Worm (Caenorhabditis elegans) whole organism, late embryonic: ENCODE results near the gene lec-10.

Experiments
- C08G9.2 ChIP-seq: sonication (generic microtip); optimal IDR thresholded peaks from 2 replicates; lab custom pipeline; 2016; ENCODE audit warnings: mild to moderate bottlenecking, missing genetic modification characterization, moderate library complexity, missing compliant biosample characterization
- T23F11.4 ChIP-seq: fragments of 200-800 bp; sonication (Bioruptor generic); optimal IDR thresholded peaks from 2 replicates; lab custom pipeline; 2018; ENCODE audit warnings: mild to moderate bottlenecking, missing genetic modification characterization, missing compliant biosample characterization
- ahr-1 ChIP-seq: sonication (generic microtip); optimal IDR thresholded peaks from 2 replicates; lab custom pipeline; 2016; ENCODE audit warnings: missing genetic modification characterization, missing compliant biosample characterization
- ama-1 ChIP-seq: fragments of 150-350 bp; optimal IDR thresholded peaks from 2 replicates; lab custom pipeline; 2014
- ceh-19 ChIP-seq: fragments of 200-800 bp; sonication (Bioruptor generic); optimal IDR thresholded peaks from 2 replicates; lab custom pipeline; 2018; ENCODE audit warnings: mild to moderate bottlenecking, missing genetic modification characterization, missing compliant biosample characterization
- ceh-22 ChIP-seq: sonication (generic microtip); optimal IDR thresholded peaks from 2 replicates; lab custom pipeline; 2017; ENCODE audit warnings: missing biosample characterization, missing genetic modification characterization
- ceh-24 ChIP-seq: sonication (generic microtip); optimal IDR thresholded peaks from 2 replicates; lab custom pipeline; 2016; ENCODE audit warnings: mild to moderate bottlenecking, missing genetic modification characterization, missing compliant biosample characterization
- ceh-30 ChIP-seq: fragments of 150-350 bp; optimal IDR thresholded peaks from 2 replicates; lab custom pipeline; 2014; ENCODE audit warnings: missing biosample characterization, missing genetic modification characterization
- ceh-34 ChIP-seq: sonication (generic microtip); optimal IDR thresholded peaks from 2 replicates; lab custom pipeline; 2016; ENCODE audit warnings: mild to moderate bottlenecking, missing genetic modification characterization, missing compliant biosample characterization
- ceh-45 ChIP-seq: fragments of 200-800 bp; sonication (Bioruptor generic); IDR thresholded peaks from 2 replicates; pipeline ENCODE4 v1.3.6; 2022; ENCODE audit warnings: missing genetic modification reagents, missing genetic modification characterization, missing compliant biosample characterization
- che-1 ChIP-seq: sonication (generic microtip); optimal IDR thresholded peaks from 2 replicates; lab custom pipeline; 2016; ENCODE audit warnings: mild to moderate bottlenecking, missing genetic modification characterization, missing compliant biosample characterization
- elt-2 ChIP-seq: sonication (generic microtip); optimal IDR thresholded peaks from 2 replicates; lab custom pipeline; 2016; ENCODE audit warnings: missing genetic modification reagents, missing genetic modification characterization, missing compliant biosample characterization
- elt-4 ChIP-seq: sonication (generic microtip); optimal IDR thresholded peaks from 2 replicates; lab custom pipeline; 2016; ENCODE audit warnings: missing genetic modification characterization, missing compliant biosample characterization
- ets-4 ChIP-seq: sonication (generic microtip); optimal IDR thresholded peaks from 2 replicates; lab custom pipeline; 2016; ENCODE audit warnings: missing genetic modification characterization, missing compliant biosample characterization
- eyg-1 ChIP-seq: sonication (generic microtip); optimal IDR thresholded peaks from 2 replicates; lab custom pipeline; 2016; ENCODE audit warnings: missing genotype, missing genetic modification characterization, missing compliant biosample characterization
- fax-1 ChIP-seq: sonication (generic microtip); optimal IDR thresholded peaks from 2 replicates; lab custom pipeline; 2016; ENCODE audit warnings: missing genotype, missing genetic modification characterization, missing compliant biosample characterization
- fkh-10 ChIP-seq: fragments of 150-350 bp; optimal IDR thresholded peaks from 2 replicates; lab custom pipeline; 2014; ENCODE audit warnings: missing biosample characterization, missing genetic modification reagents, missing genetic modification characterization
- hlh-13 ChIP-seq: fragments of 200-800 bp; sonication (Bioruptor generic); optimal IDR thresholded peaks from 2 replicates; lab custom pipeline; 2018; ENCODE audit warnings: mild to moderate bottlenecking, missing genetic modification characterization, missing compliant biosample characterization
- hlh-6 ChIP-seq: sonication (generic microtip); optimal IDR thresholded peaks from 2 replicates; lab custom pipeline; 2016; ENCODE audit warnings: missing genotype, missing genetic modification characterization, missing compliant biosample characterization
- hlh-8 ChIP-seq: sonication (generic microtip); optimal IDR thresholded peaks from 2 replicates; lab custom pipeline; 2016; ENCODE audit warnings: missing genotype, missing genetic modification characterization, missing compliant biosample characterization
- lim-6 ChIP-seq: sonication (generic microtip); optimal IDR thresholded peaks from 2 replicates; lab custom pipeline; 2016; ENCODE audit warnings: missing genetic modification characterization, missing compliant biosample characterization
- nfya-1 ChIP-seq: sonication (generic microtip); optimal IDR thresholded peaks from 2 replicates; lab custom pipeline; 2017; ENCODE audit warnings: missing genetic modification characterization, mild to moderate bottlenecking, missing compliant biosample characterization, antibody characterized with exemption, moderate library complexity
- nhr-11 ChIP-seq: fragments of 150-350 bp; optimal IDR thresholded peaks from 2 replicates; lab custom pipeline; 2014; ENCODE audit warnings: missing biosample characterization, missing genetic modification characterization
- nhr-232 ChIP-seq: sonication (generic microtip); optimal IDR thresholded peaks from 2 replicates; lab custom pipeline; 2016; ENCODE audit warnings: missing genetic modification characterization, missing compliant biosample characterization
- odd-2 ChIP-seq: sonication (generic microtip); optimal IDR thresholded peaks from 2 replicates; lab custom pipeline; 2017; ENCODE audit warnings: antibody characterized with exemption, mild to moderate bottlenecking, missing genetic modification characterization, missing compliant biosample characterization
- pha-2 ChIP-seq: sonication (generic microtip); optimal IDR thresholded peaks from 2 replicates; lab custom pipeline; 2017; ENCODE audit warnings: mild to moderate bottlenecking, missing genetic modification characterization, missing compliant biosample characterization
- pqm-1 ChIP-seq: sonication (generic microtip); optimal IDR thresholded peaks from 2 replicates; lab custom pipeline; 2016; ENCODE audit warnings: missing genetic modification characterization, missing compliant biosample characterization
- pros-1 ChIP-seq: fragments of 150-350 bp; optimal IDR thresholded peaks from 2 replicates; lab custom pipeline; 2014; ENCODE audit warnings: missing biosample characterization, missing genetic modification reagents, missing genetic modification characterization
- ref-2 ChIP-seq: sonication (generic microtip); optimal IDR thresholded peaks from 2 replicates; lab custom pipeline; 2016; ENCODE audit warnings: missing genetic modification characterization, missing compliant biosample characterization
- sdc-2 ChIP-seq: sonication (generic microtip); optimal IDR thresholded peaks from 2 replicates; lab custom pipeline; 2016; ENCODE audit warnings: missing genotype, missing genetic modification characterization, missing compliant biosample characterization
- sox-2 ChIP-seq: fragments of 200-800 bp; sonication (Bioruptor generic); IDR thresholded peaks from 2 replicates; pipeline ENCODE4 v1.3.6; 2022; ENCODE audit warnings: missing genetic modification reagents, missing genetic modification characterization, missing compliant biosample characterization
- ttx-3 ChIP-seq: sonication (generic microtip); optimal IDR thresholded peaks from 2 replicates; lab custom pipeline; 2016; ENCODE audit warnings: missing genetic modification reagents, missing genetic modification characterization, missing compliant biosample characterization
- unc-3 ChIP-seq, 2 experiments: fragments of 200-800 bp in 1 of 2; sonication (Bioruptor generic) in 1 of 2; sonication (generic microtip) in 1 of 2; conservative IDR thresholded peaks in 1 of 2; optimal IDR thresholded peaks in 1 of 2; 2 replicates each; pipeline versions ENCODE4 v1.3.6 to Lab custom; 2016 to 2022; ENCODE audit warnings: missing compliant biosample characterization in 2 of 2, missing genetic modification characterization in 2 of 2, missing genetic modification reagents in 1 of 2
- unc-42 ChIP-seq: sonication (generic microtip); optimal IDR thresholded peaks from 2 replicates; lab custom pipeline; 2016; ENCODE audit warnings: missing genotype, missing genetic modification characterization, missing compliant biosample characterization
- unc-55 ChIP-seq: sonication (generic microtip); optimal IDR thresholded peaks from 2 replicates; lab custom pipeline; 2017; ENCODE audit warnings: missing biosample characterization, missing genetic modification reagents, missing genetic modification characterization
- unc-86 ChIP-seq: sonication (generic microtip); optimal IDR thresholded peaks from 2 replicates; lab custom pipeline; 2016; ENCODE audit warnings: missing genetic modification characterization, missing compliant biosample characterization
- zip-5 ChIP-seq: sonication (generic microtip); optimal IDR thresholded peaks from 2 replicates; lab custom pipeline; 2016; ENCODE audit warnings: missing genetic modification characterization, missing compliant biosample characterization
- ztf-16 ChIP-seq: sonication (generic microtip); optimal IDR thresholded peaks from 2 replicates; lab custom pipeline; 2017; ENCODE audit warnings: missing genetic modification characterization, missing compliant biosample characterization

Gene lec-10

ce11 chrV:6524757-6525156 is 35.8 kb upstream of the lec-10 start, which contains the start of gene acs-1:
TSS of gene acs-1 (plus strand) at chrV:6524989.
- TF ChIP-seq elt-2 (tag; lab: Kevin White, UChicago) = peak; percentile 43
- no peak for TF ChIP-seq ceh-19

- TF ChIP-seq elt-2 (tag; lab: Kevin White, UChicago) (peak; percentile 10), hlh-8 (tag; lab: Kevin White, UChicago) (no peak)
- TF ChIP-seq, all 69 proteins: peak for 1
These were observed 34.1 kb upstream of the lec-10 start for ce11 chrV:6522879-6523497.

DNA sequence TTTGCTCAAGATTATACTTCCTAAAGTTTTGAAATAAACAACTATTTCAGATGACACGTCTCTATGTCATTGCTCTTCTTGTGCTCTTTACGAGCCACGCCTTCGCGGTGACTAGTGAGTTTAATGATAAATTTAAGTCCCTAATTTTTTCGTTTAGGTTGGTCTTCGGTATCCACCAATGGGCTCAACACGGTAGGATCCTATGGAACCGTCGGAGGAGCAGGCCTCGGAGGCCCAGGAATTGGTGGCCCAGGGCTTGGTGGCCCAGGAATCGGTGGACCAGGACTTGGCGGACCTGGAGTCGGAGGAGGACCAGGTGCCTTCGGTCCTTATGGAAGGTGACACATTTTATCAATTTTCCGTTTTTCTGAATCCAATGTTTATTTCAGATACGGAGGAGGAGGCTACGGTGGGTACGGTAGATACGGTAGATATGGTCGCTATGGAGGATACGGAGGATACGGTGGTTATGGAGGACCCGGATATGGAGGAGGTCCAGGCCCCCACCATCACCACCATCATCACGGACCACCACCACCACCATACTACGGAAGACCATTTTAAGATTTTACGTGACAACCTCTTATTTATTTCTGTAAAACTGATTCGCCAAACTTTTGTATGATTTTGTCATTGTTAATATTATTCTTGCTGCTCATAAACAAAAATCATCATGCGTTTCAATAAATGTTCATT is 31.6 kb upstream of the lec-10 start, which contains the start of the genes F46E10.2 and F46E10.18:
TSS of gene F46E10.2 (plus strand) at position 51 of the 696 bp plus-strand sequence.
TSS of gene F46E10.18 (plus strand) at position 646 of the 696 bp plus-strand sequence.
- TF ChIP-seq hlh-6 (no peak), ceh-22 (tag; lab: Kevin White, UChicago) (no peak), sox-2 (GFP tag; lab: Robert Waterston, UW) (no peak), elt-2 (tag; lab: Kevin White, UChicago) (no peak), pqm-1 (no peak), nhr-11 (tag; lab: Kevin White, UChicago) (no peak), unc-3 (GFP tag; conservative IDR thresholded peaks at IDR 0.05; lab: Robert Waterston, UW) (no peak), unc-3 (tag; optimal IDR thresholded peaks at IDR 0.05; lab: Kevin White, UChicago) (no peak), nfya-1 (tag; lab: Kevin White, UChicago) (no peak), C08G9.2 (no peak), hlh-13 (GFP tag; lab: Kevin White, UChicago) (no peak), ceh-24 (no peak), ama-1 (no peak), pha-2 (tag; lab: Kevin White, UChicago) (no peak), lim-6 (no peak), ceh-34 (no peak), ets-4 (tag; lab: Kevin White, UChicago) (no peak), che-1 (tag; lab: Kevin White, UChicago) (no peak), ahr-1 (no peak), zip-5 (tag; lab: Kevin White, UChicago) (no peak)

DNA sequence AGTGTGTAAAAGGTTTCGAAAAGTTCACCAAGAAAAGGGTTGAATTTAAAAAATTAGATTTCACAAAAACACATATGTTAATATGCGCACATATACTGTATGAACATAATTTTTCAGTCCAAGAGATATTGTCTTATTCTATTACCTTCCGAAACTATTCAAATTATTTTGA is 29.2 kb upstream of the lec-10 start, which contains the start of gene F46E10.3:
TSS of gene F46E10.3 (plus strand) at position 73 of the 172 bp plus-strand sequence.
- no peak for TF ChIP-seq T23F11.4 (GFP tag; lab: Kevin White, UChicago)
- no peak for TF ChIP-seq nhr-232 (tag; lab: Kevin White, UChicago)
- no peak for TF ChIP-seq fkh-10 (GFP tag; lab: Kevin White, UChicago)
- no peak for TF ChIP-seq pros-1 (tag; lab: Kevin White, UChicago)
- no peak for TF ChIP-seq ref-2 (tag; lab: Kevin White, UChicago)
- no peak for TF ChIP-seq unc-86 (tag; lab: Kevin White, UChicago)
- TF ChIP-seq nhr-11 (tag; lab: Kevin White, UChicago) = no peak
- TF ChIP-seq ceh-19 = no peak
- TF ChIP-seq odd-2 (tag; lab: Kevin White, UChicago) = no peak
- no peak for TF ChIP-seq ets-4 (tag; lab: Kevin White, UChicago)
- no peak for TF ChIP-seq ceh-45 (GFP tag; lab: Robert Waterston, UW)
- no peak for TF ChIP-seq hlh-8 (tag; lab: Kevin White, UChicago)
- TF ChIP-seq ama-1 = no peak
- TF ChIP-seq eyg-1 (tag; lab: Kevin White, UChicago) = no peak

- no peak for TF ChIP-seq elt-4 (tag; lab: Kevin White, UChicago)
- TF ChIP-seq ama-1 = no peak
- TF ChIP-seq ceh-30 (tag; lab: Kevin White, UChicago) = no peak
- TF ChIP-seq sdc-2 = no peak
- no peak for TF ChIP-seq hlh-6
- TF ChIP-seq unc-42 (tag; lab: Kevin White, UChicago) = no peak
- TF ChIP-seq fax-1 (tag; lab: Kevin White, UChicago) = no peak
- no peak for TF ChIP-seq ttx-3 (tag; lab: Kevin White, UChicago)
- no peak for TF ChIP-seq unc-55
- TF ChIP-seq nfya-1 (tag; lab: Kevin White, UChicago) = no peak
- TF ChIP-seq zip-5 (tag; lab: Kevin White, UChicago) = no peak
- no peak for TF ChIP-seq unc-86 (tag; lab: Kevin White, UChicago)
- no peak for TF ChIP-seq ztf-16 (tag; lab: Kevin White, UChicago)
These were observed 28.6 kb upstream of the lec-10 start for ce11 chrV:6517305-6518224.
